Worm (Caenorhabditis elegans): Measurements from ENCODE around the gene F10A3.4.

DNA sequence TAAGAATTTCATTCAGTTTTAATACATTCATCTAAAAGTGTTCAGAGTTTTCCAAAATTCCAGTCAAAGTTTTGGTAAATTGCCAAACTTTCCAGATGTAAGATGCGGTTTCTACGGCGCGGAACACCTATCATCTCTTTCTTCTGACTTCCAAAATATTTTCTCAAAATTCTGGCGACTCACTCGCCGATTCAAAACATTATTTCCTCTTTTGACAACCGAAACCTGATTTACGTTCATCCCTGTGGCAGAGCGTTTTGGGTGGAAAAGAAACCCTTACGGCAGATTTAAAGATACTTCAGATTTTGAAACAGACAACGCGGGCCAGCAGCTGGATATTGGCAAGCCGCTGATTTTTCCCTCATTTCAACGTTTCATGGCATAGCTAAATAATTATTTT lies 49.1 kb downstream of the F10A3.4 start, which contains the start of gene F11A5.5:
- TF ChIP-seq pha-4 (tag; optimal IDR thresholded peaks at IDR 0.05) (no peak), unc-62 (GFP tag; optimal IDR thresholded peaks at IDR 0.05) (no peak), ztf-11 (tag; optimal IDR thresholded peaks at IDR 0.05) (no peak), nhr-12 (tag; optimal IDR thresholded peaks at IDR 0.05) (no peak), sptf-1 (tag; optimal IDR thresholded peaks at IDR 0.05) (no peak)
